Worm (Caenorhabditis elegans) whole organism, young adult: Measurements from ENCODE around the gene ZK856.11.

Experiments
- B0035.1 ChIP-seq: sonication (generic microtip); optimal IDR thresholded peaks from 2 replicates; lab custom pipeline; 2016; ENCODE audit warnings: missing genetic modification characterization, mild to moderate bottlenecking, missing compliant biosample characterization, missing genotype, missing genetic modification reagents
- C06A6.2 ChIP-seq: fragments of 200-800 bp; sonication (Bioruptor generic); conservative IDR thresholded peaks from 2 replicates; pipeline ENCODE4 v1.3.6; 2022; ENCODE audit warnings: missing genetic modification characterization, missing compliant biosample characterization
- C17E4.6 ChIP-seq: fragments of 200-800 bp; sonication (Bioruptor generic); IDR thresholded peaks from 2 replicates; pipeline ENCODE4 v1.3.6; 2022; ENCODE audit warnings: missing genetic modification reagents, missing genetic modification characterization, missing compliant biosample characterization
- F10E7.11 ChIP-seq: sonication (generic microtip); optimal IDR thresholded peaks from 2 replicates; lab custom pipeline; 2017; ENCODE audit warnings: mild to moderate bottlenecking, missing genetic modification characterization, moderate library complexity, missing compliant biosample characterization
- F33H1.4 ChIP-seq: fragments of 200-800 bp; sonication (Bioruptor generic); IDR thresholded peaks from 2 replicates; pipeline ENCODE4 v1.3.6; 2022; ENCODE audit warnings: missing genetic modification reagents, missing genetic modification characterization, missing compliant biosample characterization
- F37B4.10 ChIP-seq: fragments of 200-800 bp; sonication (Bioruptor generic); IDR thresholded peaks from 2 replicates; pipeline ENCODE4 v1.3.6; 2022; ENCODE audit warnings: missing genetic modification characterization, missing compliant biosample characterization
- F49E8.2 ChIP-seq: sonication (generic microtip); optimal IDR thresholded peaks from 3 replicates; lab custom pipeline; 2017; ENCODE audit warnings: missing genetic modification characterization, mild to moderate bottlenecking, missing compliant biosample characterization, antibody characterized with exemption, moderate library complexity; ENCODE audit not compliant: insufficient read depth
- F52B5.7 ChIP-seq: sonication (generic microtip); optimal IDR thresholded peaks from 2 replicates; lab custom pipeline; 2016; ENCODE audit warnings: mild to moderate bottlenecking, missing genetic modification characterization, missing compliant biosample characterization
- F55B11.4 ChIP-seq: sonication (generic microtip); optimal IDR thresholded peaks from 2 replicates; lab custom pipeline; 2016; ENCODE audit warnings: missing compliant biosample characterization, missing genetic modification characterization, borderline replicate concordance; ENCODE audit not compliant: insufficient read depth
- K11D2.4 ChIP-seq: fragments of 200-800 bp; sonication (Bioruptor generic); IDR thresholded peaks from 2 replicates; pipeline ENCODE4 v1.3.6; 2022; ENCODE audit warnings: missing genetic modification reagents, missing genetic modification characterization, missing compliant biosample characterization
- T07F8.4 ChIP-seq: sonication (generic microtip); optimal IDR thresholded peaks from 2 replicates; lab custom pipeline; 2016; ENCODE audit warnings: mild to moderate bottlenecking, missing genetic modification characterization, moderate library complexity, missing compliant biosample characterization
- ZK185.1 ChIP-seq: sonication (generic microtip); optimal IDR thresholded peaks from 2 replicates; lab custom pipeline; 2016; ENCODE audit warnings: mild to moderate bottlenecking, missing genetic modification characterization, missing compliant biosample characterization; ENCODE audit not compliant: poor library complexity, severe bottlenecking
- attf-3 ChIP-seq: fragments of 200-800 bp; sonication (Bioruptor generic); conservative IDR thresholded peaks from 2 replicates; pipeline ENCODE4 v1.3.6; 2022; ENCODE audit warnings: missing genetic modification reagents, missing genetic modification characterization, missing compliant biosample characterization
- attf-6 ChIP-seq: fragments of 200-800 bp; sonication (Bioruptor generic); IDR thresholded peaks from 2 replicates; pipeline ENCODE4 v1.3.6; 2022; ENCODE audit warnings: missing genetic modification reagents, missing genetic modification characterization, missing compliant biosample characterization
- cebp-1 ChIP-seq, 2 experiments: fragments of 200-800 bp in 1 of 2; sonication (Bioruptor generic) in 1 of 2; sonication (generic microtip) in 1 of 2; IDR thresholded peaks in 1 of 2; optimal IDR thresholded peaks in 1 of 2; 2 replicates each; pipeline versions ENCODE4 v1.3.6 to Lab custom; 2017 to 2022; ENCODE audit warnings: missing compliant biosample characterization in 2 of 2, missing genetic modification characterization in 2 of 2, mild to moderate bottlenecking in 1 of 2, missing genetic modification reagents in 1 of 2, moderate library complexity in 1 of 2
- ceh-100 ChIP-seq: fragments of 200-800 bp; sonication (Bioruptor generic); IDR thresholded peaks from 2 replicates; pipeline ENCODE4 v1.3.6; 2022; ENCODE audit warnings: missing genetic modification reagents, missing genetic modification characterization, missing compliant biosample characterization
- ceh-58 ChIP-seq: fragments of 200-800 bp; sonication (Bioruptor generic); IDR thresholded peaks from 2 replicates; pipeline ENCODE4 v1.3.6; 2022; ENCODE audit warnings: missing genetic modification characterization, missing compliant biosample characterization
- ceh-91 ChIP-seq: fragments of 200-800 bp; sonication (Bioruptor generic); IDR thresholded peaks from 2 replicates; pipeline ENCODE4 v1.3.6; 2022; ENCODE audit warnings: missing genetic modification reagents, missing genetic modification characterization, missing compliant biosample characterization
- dpff-1 ChIP-seq: sonication (generic microtip); optimal IDR thresholded peaks from 2 replicates; lab custom pipeline; 2017; ENCODE audit warnings: mild to moderate bottlenecking, missing genetic modification characterization, missing compliant biosample characterization
- efl-1 ChIP-seq: fragments of 150-350 bp; optimal IDR thresholded peaks from 2 replicates; lab custom pipeline; 2014; ENCODE audit warnings: missing biosample characterization, missing genetic modification reagents, missing genetic modification characterization
- ets-4 ChIP-seq: fragments of 200-800 bp; sonication (Bioruptor generic); optimal IDR thresholded peaks from 2 replicates; lab custom pipeline; 2018; ENCODE audit warnings: mild to moderate bottlenecking, missing genetic modification characterization, missing compliant biosample characterization
- gei-17 ChIP-seq: fragments of 200-800 bp; sonication (Bioruptor generic); optimal IDR thresholded peaks from 2 replicates; lab custom pipeline; 2018; ENCODE audit warnings: mild to moderate bottlenecking, missing genetic modification characterization, missing compliant biosample characterization
- hlh-12 ChIP-seq: sonication (generic microtip); optimal IDR thresholded peaks from 2 replicates; lab custom pipeline; 2016; ENCODE audit warnings: missing genetic modification characterization, missing compliant biosample characterization
- hlh-26 ChIP-seq: fragments of 200-800 bp; sonication (Bioruptor generic); conservative IDR thresholded peaks from 2 replicates; pipeline ENCODE4 v1.3.6; 2022; ENCODE audit warnings: missing genetic modification reagents, missing genetic modification characterization, missing compliant biosample characterization
- hsf-1 ChIP-seq: fragments of 200-800 bp; sonication (Bioruptor generic); IDR thresholded peaks from 2 replicates; pipeline ENCODE4 v1.3.6; 2022; ENCODE audit warnings: missing genetic modification reagents, missing genetic modification characterization, missing compliant biosample characterization
- lag-1 ChIP-seq: fragments of 200-800 bp; sonication (Bioruptor generic); IDR thresholded peaks from 2 replicates; pipeline ENCODE4 v1.3.6; 2022; ENCODE audit warnings: missing genetic modification reagents, missing genetic modification characterization, missing compliant biosample characterization
- lin-40 ChIP-seq: sonication (generic microtip); optimal IDR thresholded peaks from 2 replicates; lab custom pipeline; 2016; ENCODE audit warnings: missing genetic modification characterization, mild to moderate bottlenecking, missing compliant biosample characterization, missing genotype, missing genetic modification reagents
- lin-54 ChIP-seq: fragments of 200-800 bp; sonication (Bioruptor generic); optimal IDR thresholded peaks from 2 replicates; lab custom pipeline; 2018; ENCODE audit warnings: mild to moderate bottlenecking, missing genetic modification characterization, missing compliant biosample characterization
- lir-1 ChIP-seq: fragments of 200-800 bp; sonication (Bioruptor generic); conservative IDR thresholded peaks from 2 replicates; pipeline ENCODE4 v1.3.6; 2022; ENCODE audit warnings: missing genetic modification reagents, missing genetic modification characterization, missing compliant biosample characterization
- lsy-27 ChIP-seq: sonication (generic microtip); optimal IDR thresholded peaks from 2 replicates; lab custom pipeline; 2017; ENCODE audit warnings: missing genetic modification characterization, mild to moderate bottlenecking, missing compliant biosample characterization, antibody characterized with exemption, missing genotype, borderline replicate concordance; ENCODE audit not compliant: insufficient read depth
- mes-4 ChIP-seq: sonication (generic microtip); optimal IDR thresholded peaks from 2 replicates; lab custom pipeline; 2016; ENCODE audit warnings: missing genotype, missing genetic modification characterization, missing compliant biosample characterization
- mxl-1 ChIP-seq: sonication (generic microtip); optimal IDR thresholded peaks from 2 replicates; lab custom pipeline; 2016; ENCODE audit warnings: missing genetic modification characterization, missing compliant biosample characterization
- nfya-2 ChIP-seq: fragments of 200-800 bp; sonication (Bioruptor generic); IDR thresholded peaks from 2 replicates; pipeline ENCODE4 v1.3.6; 2022; ENCODE audit warnings: missing genetic modification reagents, missing genetic modification characterization, missing compliant biosample characterization
- rpc-1 ChIP-seq, 2 experiments: fragments of 150-350 bp in 1 of 2; sonication (generic microtip) in 1 of 2; optimal IDR thresholded peaks; 2 replicates each; lab custom pipeline; 2014 to 2018; ENCODE audit warnings: missing biosample characterization in 1 of 2, missing genetic modification characterization in 1 of 2, missing genetic modification reagents in 1 of 2, missing genotype in 1 of 2
- sdz-38 ChIP-seq: sonication (generic microtip); optimal IDR thresholded peaks from 2 replicates; lab custom pipeline; 2016; ENCODE audit warnings: missing genotype, missing genetic modification characterization, missing compliant biosample characterization
- snpc-1.1 ChIP-seq: sonication (generic microtip); optimal IDR thresholded peaks from 2 replicates; lab custom pipeline; 2017; ENCODE audit warnings: missing genetic modification characterization, mild to moderate bottlenecking, missing compliant biosample characterization, antibody characterized with exemption, moderate library complexity, missing genotype, missing genetic modification reagents; ENCODE audit not compliant: insufficient read depth
- snpc-4 ChIP-seq, 5 experiments: fragments of 150-350 bp in 1 of 5; sonication (generic microtip) in 4 of 5; optimal IDR thresholded peaks; 2 replicates each; lab custom pipeline; 2014 to 2018; ENCODE audit warnings: missing genetic modification characterization in 5 of 5, missing biosample characterization in 3 of 5, antibody characterized with exemption in 2 of 5, mild to moderate bottlenecking in 2 of 5, missing compliant biosample characterization in 2 of 5, missing genotype in 2 of 5, moderate library complexity in 2 of 5, missing genetic modification reagents in 1 of 5
- tlf-1 ChIP-seq: fragments of 200-800 bp; sonication (Bioruptor generic); optimal IDR thresholded peaks from 2 replicates; lab custom pipeline; 2018; ENCODE audit warnings: mild to moderate bottlenecking, missing genetic modification characterization, missing compliant biosample characterization
- unc-130 ChIP-seq: sonication (generic microtip); optimal IDR thresholded peaks from 2 replicates; lab custom pipeline; 2016; ENCODE audit warnings: missing genetic modification reagents, missing genetic modification characterization, missing compliant biosample characterization
- unc-62 ChIP-seq: fragments of 150-350 bp; optimal IDR thresholded peaks from 2 replicates; lab custom pipeline; 2014; ENCODE audit warnings: missing biosample characterization, missing genetic modification reagents, missing genetic modification characterization
- xnd-1 ChIP-seq: sonication (generic microtip); optimal IDR thresholded peaks from 2 replicates; lab custom pipeline; 2016; ENCODE audit warnings: missing genotype, missing genetic modification reagents, missing genetic modification characterization, missing compliant biosample characterization
- ztf-22 ChIP-seq: fragments of 200-800 bp; sonication (Bioruptor generic); optimal IDR thresholded peaks from 2 replicates; lab custom pipeline; 2018; ENCODE audit warnings: mild to moderate bottlenecking, missing genetic modification characterization, moderate library complexity, missing compliant biosample characterization
- ztf-25 ChIP-seq: fragments of 200-800 bp; sonication (Bioruptor generic); IDR thresholded peaks from 2 replicates; pipeline ENCODE4 v1.3.6; 2022; ENCODE audit warnings: missing genetic modification reagents, missing genetic modification characterization, missing compliant biosample characterization
- ztf-26 ChIP-seq: sonication (generic microtip); optimal IDR thresholded peaks from 2 replicates; lab custom pipeline; 2017; ENCODE audit warnings: missing genetic modification characterization, missing compliant biosample characterization
- ztf-28 ChIP-seq: fragments of 200-800 bp; sonication (Bioruptor generic); IDR thresholded peaks from 2 replicates; pipeline ENCODE4 v1.3.6; 2022; ENCODE audit warnings: missing genetic modification reagents, missing genetic modification characterization, missing compliant biosample characterization
- ztf-6 ChIP-seq: fragments of 200-800 bp; sonication (Bioruptor generic); IDR thresholded peaks from 2 replicates; pipeline ENCODE4 v1.3.6; 2022; ENCODE audit warnings: missing genetic modification reagents, missing genetic modification characterization, missing compliant biosample characterization

ZK856.11 gene

DNA sequence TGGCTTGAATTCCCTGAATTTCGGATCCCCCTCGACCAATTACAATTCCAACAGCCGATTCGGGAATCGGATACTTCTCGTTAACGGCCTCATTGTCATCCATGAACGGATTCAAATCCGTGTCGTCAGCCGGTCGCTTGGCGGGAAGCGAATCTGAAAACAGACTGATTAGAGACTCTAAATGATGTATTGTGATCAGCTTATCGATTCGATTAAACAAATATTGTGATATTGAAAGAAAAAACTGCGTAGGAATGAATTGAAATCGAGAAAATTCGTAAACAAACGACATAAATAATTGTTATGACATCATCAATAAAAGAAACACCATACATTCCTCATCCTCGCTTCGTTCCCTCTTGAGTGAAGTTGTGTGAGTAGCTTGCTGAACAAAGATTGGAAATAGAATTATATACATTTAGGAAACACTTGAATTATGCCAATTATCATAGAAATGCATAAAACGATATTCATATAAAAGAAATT is 33.3 kb upstream of the ZK856.11 start (continued):
- TF ChIP-seq B0035.1 (tag; lab: Kevin White, UChicago), result peak; percentile 10
- TF ChIP-seq F52B5.7 (tag; lab: Kevin White, UChicago), result peak; percentile 91
- TF ChIP-seq ZK185.1, result no peak
- TF ChIP-seq attf-6, result peak; percentile 73; the same call in 1 of the 2 replicates
- TF ChIP-seq xnd-1, result peak; percentile 28
- TF ChIP-seq gei-17 (GFP tag; lab: Kevin White, UChicago), result no peak
- peak; percentile 85 for TF ChIP-seq ztf-25 (GFP tag; lab: Robert Waterston, UW)
- TF ChIP-seq unc-130 (GFP tag; lab: Kevin White, UChicago), result no peak
- TF ChIP-seq lin-40 (tag; lab: Kevin White, UChicago), result no peak
- no peak for TF ChIP-seq F33H1.4 (GFP tag; lab: Robert Waterston, UW)
- no peak for TF ChIP-seq ztf-22
- no peak for TF ChIP-seq lsy-27 (tag; lab: Kevin White, UChicago)
- TF ChIP-seq ztf-28 (GFP tag; lab: Robert Waterston, UW), result no peak
- TF ChIP-seq snpc-4 (GFP tag; optimal IDR thresholded peaks at IDR 0.05; lab: Kevin White, UChicago), result no peak
- peak in 1 of 4 experiments; percentile 2 for TF ChIP-seq snpc-4 (tag; optimal IDR thresholded peaks at IDR 0.05; lab: Kevin White, UChicago)
- TF ChIP-seq unc-62 (GFP tag; lab: Kevin White, UChicago), result no peak
- TF ChIP-seq rpc-1 (optimal IDR thresholded peaks at IDR 0.05; lab: Kevin White, UChicago), result no peak
- no peak for TF ChIP-seq rpc-1 (tag; optimal IDR thresholded peaks at IDR 0.05; lab: Kevin White, UChicago)
- peak; percentile 30 for TF ChIP-seq mes-4 (tag; lab: Kevin White, UChicago)
- TF ChIP-seq hsf-1 (GFP tag; lab: Robert Waterston, UW), result 0 out of 2 replicates have a peak, but pooled peaks have one; percentile 63
- TF ChIP-seq ets-4 (GFP tag; lab: Kevin White, UChicago), result no peak
- no peak for TF ChIP-seq efl-1 (GFP tag; lab: Kevin White, UChicago)
- no peak for TF ChIP-seq T07F8.4 (tag; lab: Kevin White, UChicago)
- TF ChIP-seq lir-1 (GFP tag; lab: Robert Waterston, UW), result no peak
- no peak for TF ChIP-seq ceh-100 (GFP tag; lab: Robert Waterston, UW)
- no peak for TF ChIP-seq F37B4.10
- no peak for TF ChIP-seq ztf-6 (GFP tag; lab: Robert Waterston, UW)
- TF ChIP-seq tlf-1, result peak; percentile 1
- peak; percentile 93 for TF ChIP-seq dpff-1
- peak; percentile 49; the same call in 1 of the 2 replicates for TF ChIP-seq C17E4.6 (GFP tag; lab: Robert Waterston, UW)
- no peak for TF ChIP-seq C06A6.2 (GFP tag; lab: Robert Waterston, UW)
- peak; percentile 93 for TF ChIP-seq F10E7.11
- no peak for TF ChIP-seq nfya-2 (GFP tag; lab: Robert Waterston, UW)
- no peak for TF ChIP-seq mxl-1 (tag; lab: Kevin White, UChicago)
- TF ChIP-seq K11D2.4 (GFP tag; lab: Robert Waterston, UW), result no peak
- TF ChIP-seq F55B11.4, result no peak
- TF ChIP-seq attf-3 (GFP tag; lab: Robert Waterston, UW), result no peak
- TF ChIP-seq F49E8.2 (tag; lab: Kevin White, UChicago), result peak; percentile 58
- no peak for TF ChIP-seq snpc-1.1 (tag; lab: Kevin White, UChicago)
- TF ChIP-seq ceh-58 (GFP tag; lab: Robert Waterston, UW), result no peak
- TF ChIP-seq lin-54, result peak; percentile 33
- TF ChIP-seq hlh-12 (tag; lab: Kevin White, UChicago), result no peak
- TF ChIP-seq lag-1 (GFP tag; lab: Robert Waterston, UW), result no peak
- no peak for TF ChIP-seq hlh-26 (GFP tag; lab: Robert Waterston, UW)
- peak; percentile 14; the same call in 1 of the 2 replicates for TF ChIP-seq ceh-91 (GFP tag; lab: Robert Waterston, UW)
- 0 out of 2 replicates have a peak, but pooled peaks have one; percentile 12 for TF ChIP-seq cebp-1 (GFP tag; IDR thresholded peaks at IDR 0.05; lab: Robert Waterston, UW)
- TF ChIP-seq cebp-1 (tag; optimal IDR thresholded peaks at IDR 0.05; lab: Kevin White, UChicago), result peak; percentile 57
- TF ChIP-seq sdz-38, result no peak
- TF ChIP-seq ztf-26 (tag; lab: Kevin White, UChicago), result no peak
